Worm (Caenorhabditis elegans) whole organism, L4 larva: Measurements from ENCODE around the gene hot-4.

Experiments used
- D1046.2 ChIP-seq: fragments of 200-800 bp; sonication (Bioruptor generic); IDR thresholded peaks from 2 replicates; pipeline ENCODE4 v1.3.6; 2022; ENCODE audit warnings: missing genetic modification characterization, missing compliant biosample characterization
- F10B5.3 ChIP-seq: sonication (generic microtip); optimal IDR thresholded peaks from 2 replicates; lab custom pipeline; 2016; ENCODE audit warnings: mild to moderate bottlenecking, missing genetic modification characterization, missing compliant biosample characterization
- F44E2.7 ChIP-seq: fragments of 200-800 bp; sonication (Bioruptor generic); IDR thresholded peaks from 2 replicates; pipeline ENCODE4 v2.1.2; 2022; ENCODE audit warnings: missing genetic modification characterization, missing compliant biosample characterization
- T26A8.4 ChIP-seq: fragments of 200-800 bp; sonication (Bioruptor generic); IDR thresholded peaks from 2 replicates; pipeline ENCODE4 v1.3.6; 2022; ENCODE audit warnings: missing genetic modification characterization, missing compliant biosample characterization
- Y105C5A.15 ChIP-seq: fragments of 200-800 bp; sonication (Bioruptor generic); IDR thresholded peaks from 2 replicates; pipeline ENCODE4 v1.3.6; 2022; ENCODE audit warnings: missing genetic modification characterization, missing compliant biosample characterization
- Y5F2A.4 ChIP-seq: fragments of 200-800 bp; sonication (Bioruptor generic); optimal IDR thresholded peaks from 2 replicates; lab custom pipeline; 2018; ENCODE audit warnings: mild to moderate bottlenecking, missing genetic modification characterization, missing compliant biosample characterization
- ZK337.2 ChIP-seq: fragments of 200-800 bp; sonication (Bioruptor generic); IDR thresholded peaks from 2 replicates; pipeline ENCODE4 v1.3.6; 2022; ENCODE audit warnings: missing genetic modification reagents, missing genetic modification characterization, missing compliant biosample characterization
- aly-2 ChIP-seq: sonication (generic microtip); optimal IDR thresholded peaks from 2 replicates; lab custom pipeline; 2018; ENCODE audit warnings: missing biosample characterization, missing genetic modification characterization
- attf-4 ChIP-seq: sonication (generic microtip); optimal IDR thresholded peaks from 3 replicates; lab custom pipeline; 2017; ENCODE audit warnings: missing biosample characterization, missing genetic modification characterization
- ceh-20 ChIP-seq: fragments of 200-800 bp; sonication (Bioruptor generic); IDR thresholded peaks from 2 replicates; pipeline ENCODE4 v1.3.6; 2022; ENCODE audit warnings: missing genetic modification reagents, missing genetic modification characterization, missing compliant biosample characterization
- ceh-28 ChIP-seq: fragments of 150-350 bp; optimal IDR thresholded peaks from 2 replicates; lab custom pipeline; 2014; ENCODE audit warnings: missing biosample characterization, missing genetic modification reagents, missing genetic modification characterization
- ceh-44 ChIP-seq: fragments of 200-800 bp; sonication (Bioruptor generic); IDR thresholded peaks from 2 replicates; pipeline ENCODE4 v1.3.6; 2022; ENCODE audit warnings: missing genetic modification reagents, missing genetic modification characterization, missing compliant biosample characterization
- ces-1 ChIP-seq: fragments of 150-350 bp; sonication (generic microtip); optimal IDR thresholded peaks from 4 replicates; lab custom pipeline; 2014; ENCODE audit warnings: missing biosample characterization, missing genetic modification reagents, missing genetic modification characterization
- cey-2 ChIP-seq: sonication (generic microtip); optimal IDR thresholded peaks from 3 replicates; lab custom pipeline; 2017; ENCODE audit warnings: missing genetic modification characterization, mild to moderate bottlenecking, missing compliant biosample characterization, antibody characterized with exemption, borderline replicate concordance; ENCODE audit not compliant: insufficient read depth
- ctbp-1 ChIP-seq: fragments of 200-800 bp; sonication (Bioruptor generic); IDR thresholded peaks from 2 replicates; pipeline ENCODE4 v1.3.6; 2022; ENCODE audit warnings: missing genetic modification reagents, missing genetic modification characterization, missing compliant biosample characterization
- daf-12 ChIP-seq: fragments of 150-350 bp; optimal IDR thresholded peaks from 2 replicates; lab custom pipeline; 2014; ENCODE audit warnings: missing biosample characterization, missing genetic modification reagents, missing genetic modification characterization
- daf-8 ChIP-seq: fragments of 200-800 bp; sonication (Bioruptor generic); IDR thresholded peaks from 2 replicates; pipeline ENCODE4 v1.3.6; 2022; ENCODE audit warnings: missing genetic modification characterization, missing compliant biosample characterization
- dpl-1 ChIP-seq: fragments of 150-350 bp; optimal IDR thresholded peaks from 2 replicates; lab custom pipeline; 2014; ENCODE audit warnings: missing biosample characterization, missing genetic modification reagents, missing genetic modification characterization
- egl-43 ChIP-seq: fragments of 200-800 bp; sonication (Bioruptor generic); IDR thresholded peaks from 2 replicates; pipeline ENCODE4 v1.3.6; 2022; ENCODE audit warnings: missing genetic modification reagents, missing genetic modification characterization, missing compliant biosample characterization
- gei-8 ChIP-seq: fragments of 200-800 bp; sonication (Bioruptor generic); optimal IDR thresholded peaks from 2 replicates; lab custom pipeline; 2018; ENCODE audit warnings: mild to moderate bottlenecking, missing genetic modification characterization, missing compliant biosample characterization
- hif-1 ChIP-seq, 2 experiments: sonication (generic microtip); optimal IDR thresholded peaks; 2 replicates each; lab custom pipeline; 2016 to 2017; ENCODE audit warnings: missing compliant biosample characterization in 2 of 2, missing genetic modification characterization in 2 of 2, missing genetic modification reagents in 2 of 2, missing genotype in 2 of 2, mild to moderate bottlenecking in 1 of 2
- hlh-30 ChIP-seq: sonication (generic microtip); optimal IDR thresholded peaks from 2 replicates; lab custom pipeline; 2017; ENCODE audit warnings: antibody characterized with exemption, mild to moderate bottlenecking, missing genetic modification characterization, missing compliant biosample characterization; ENCODE audit not compliant: insufficient read depth
- lin-1 ChIP-seq: fragments of 200-800 bp; sonication (Bioruptor generic); IDR thresholded peaks from 2 replicates; pipeline ENCODE4 v1.3.6; 2022; ENCODE audit warnings: missing genetic modification reagents, missing genetic modification characterization, missing compliant biosample characterization
- mes-2 ChIP-seq: sonication (generic microtip); optimal IDR thresholded peaks from 2 replicates; lab custom pipeline; 2016; ENCODE audit warnings: missing genotype, mild to moderate bottlenecking, missing genetic modification characterization, missing compliant biosample characterization; ENCODE audit not compliant: poor library complexity, severe bottlenecking
- mxl-3 ChIP-seq: fragments of 200-800 bp; sonication (Bioruptor generic); optimal IDR thresholded peaks from 2 replicates; lab custom pipeline; 2018; ENCODE audit warnings: mild to moderate bottlenecking, missing genetic modification characterization, missing compliant biosample characterization
- nhr-102 ChIP-seq: sonication (generic microtip); optimal IDR thresholded peaks from 2 replicates; lab custom pipeline; 2016; ENCODE audit warnings: mild to moderate bottlenecking, missing genetic modification characterization, moderate library complexity, missing compliant biosample characterization
- nhr-237 ChIP-seq: sonication (generic microtip); optimal IDR thresholded peaks from 2 replicates; lab custom pipeline; 2017; ENCODE audit warnings: missing biosample characterization, missing genetic modification characterization
- nhr-48 ChIP-seq: sonication (generic microtip); optimal IDR thresholded peaks from 2 replicates; lab custom pipeline; 2016; ENCODE audit warnings: mild to moderate bottlenecking, missing genetic modification characterization, missing compliant biosample characterization
- nhr-6 ChIP-seq: fragments of 150-350 bp; optimal IDR thresholded peaks from 2 replicates; lab custom pipeline; 2014; ENCODE audit warnings: missing biosample characterization, missing genetic modification characterization
- nhr-77 ChIP-seq: fragments of 150-350 bp; optimal IDR thresholded peaks from 2 replicates; lab custom pipeline; 2014; ENCODE audit warnings: missing biosample characterization, missing genetic modification characterization
- pqm-1 ChIP-seq: sonication (generic microtip); optimal IDR thresholded peaks from 2 replicates; lab custom pipeline; 2017; ENCODE audit warnings: missing biosample characterization, missing genetic modification characterization
- sdz-12 ChIP-seq: fragments of 200-800 bp; sonication (Bioruptor generic); optimal IDR thresholded peaks from 2 replicates; lab custom pipeline; 2018; ENCODE audit warnings: mild to moderate bottlenecking, missing genetic modification characterization, missing compliant biosample characterization
- skn-1 ChIP-seq: fragments of 150-350 bp; optimal IDR thresholded peaks from 2 replicates; lab custom pipeline; 2014; ENCODE audit warnings: missing biosample characterization, missing genetic modification characterization
- unc-39 ChIP-seq: sonication (generic microtip); optimal IDR thresholded peaks from 2 replicates; lab custom pipeline; 2017; ENCODE audit warnings: missing biosample characterization, missing genetic modification characterization
- zag-1 ChIP-seq: fragments of 150-350 bp; optimal IDR thresholded peaks from 2 replicates; lab custom pipeline; 2014; ENCODE audit warnings: missing biosample characterization, missing genetic modification characterization
- zfp-2 ChIP-seq: sonication (generic microtip); optimal IDR thresholded peaks from 2 replicates; lab custom pipeline; 2016; ENCODE audit warnings: mild to moderate bottlenecking, missing genetic modification characterization, missing compliant biosample characterization
- ztf-11 ChIP-seq: fragments of 150-350 bp; optimal IDR thresholded peaks from 2 replicates; lab custom pipeline; 2014; ENCODE audit warnings: missing biosample characterization, missing genetic modification characterization

hot-4 gene

ce11 chrIII:6251511-6251910, 34.3 kb downstream of the hot-4 start, which contains the start of gene amdh-1:
TSS of gene amdh-1 (plus strand) at chrIII:6251811.
- TF ChIP-seq daf-12 (no peak), hif-1 (tag; optimal IDR thresholded peaks at IDR 0.05; lab: Kevin White, UChicago) (no peak), nhr-102 (tag; lab: Kevin White, UChicago) (no peak)

DNA sequence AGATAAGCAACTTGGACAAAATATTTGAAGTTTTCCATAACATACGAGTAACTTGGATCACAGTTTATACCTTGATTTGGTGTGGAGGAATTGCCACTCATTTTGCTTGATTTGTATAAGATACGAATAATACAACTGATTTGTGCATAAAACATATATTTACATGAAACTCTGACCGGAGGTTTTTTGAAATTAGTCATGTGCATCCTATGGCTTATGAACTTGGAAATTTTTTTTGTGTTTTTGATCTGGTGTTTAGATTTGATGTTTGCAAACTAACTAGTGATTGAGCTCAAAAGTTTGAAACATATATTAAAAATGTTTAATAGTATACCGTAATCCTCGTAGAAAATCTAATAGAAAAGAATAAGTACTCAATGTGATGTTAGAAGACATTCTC, 37.5 kb downstream of the hot-4 start, which contains the start of gene srg-8:
Gene srg-8, minus strand, starts transcription at position 101 of the 400 bp plus-strand sequence.
- no peak for TF ChIP-seq egl-43 (GFP tag; lab: Robert Waterston, UW)
- TF ChIP-seq Y105C5A.15 (GFP tag; lab: Robert Waterston, UW), result no peak
- TF ChIP-seq nhr-77 (tag; lab: Kevin White, UChicago), result no peak
- TF ChIP-seq Y5F2A.4 (GFP tag; lab: Kevin White, UChicago), result no peak
- no peak for TF ChIP-seq dpl-1
- TF ChIP-seq ctbp-1, result no peak
- no peak for TF ChIP-seq ZK337.2 (GFP tag; lab: Robert Waterston, UW)
- no peak for TF ChIP-seq attf-4

- TF ChIP-seq daf-8 (GFP tag; lab: Robert Waterston, UW) (no peak), mes-2 (tag; lab: Kevin White, UChicago) (no peak), nhr-48 (tag; lab: Kevin White, UChicago) (no peak), ztf-11 (no peak), skn-1 (tag; lab: Kevin White, UChicago) (no peak), nhr-6 (tag; lab: Kevin White, UChicago) (no peak), nhr-237 (no peak), cey-2 (no peak), ceh-44 (GFP tag; lab: Robert Waterston, UW) (no peak), pqm-1 (tag; lab: Kevin White, UChicago) (no peak)
- TF ChIP-seq, all 104 proteins: peak for 0
Observed at ce11 chrIII:6256675-6257074, 39.5 kb downstream of the hot-4 start, which contains the start of gene srg-9. TSS of gene srg-9 (minus strand) at chrIII:6256775.

ce11 chrIII:6258262-6258661, 41.0 kb downstream of the hot-4 start, which contains the start of gene srg-1:
TSS of gene srg-1 (minus strand) at chrIII:6258362.
- TF ChIP-seq F44E2.7, result no peak
- no peak for TF ChIP-seq mxl-3

DNA sequence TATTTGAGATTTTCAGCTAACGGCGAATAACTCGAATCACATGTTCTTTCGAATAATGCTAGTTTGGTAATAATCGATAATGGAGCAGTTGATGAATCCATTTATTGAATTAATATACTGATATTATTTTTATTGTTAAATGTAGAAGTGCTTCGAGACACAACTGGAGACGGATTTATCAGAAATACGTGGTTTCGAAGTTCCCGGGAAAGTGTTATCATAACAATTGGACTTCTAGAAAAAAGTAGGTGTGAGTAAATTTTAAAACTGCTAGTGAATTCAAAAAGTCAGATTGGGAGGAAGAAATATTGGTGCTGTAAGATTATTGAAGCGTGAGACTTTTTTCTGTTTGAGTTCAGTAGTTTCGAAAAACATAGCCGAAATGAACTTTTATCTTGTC, 42.9 kb downstream of the hot-4 start, which contains the start of gene srg-2:
Gene srg-2, minus strand, starts transcription at position 101 of the 400 bp plus-strand sequence.
- TF ChIP-seq hlh-30 (tag; lab: Kevin White, UChicago) (no peak), F10B5.3 (tag; lab: Kevin White, UChicago) (no peak)

- TF ChIP-seq ces-1 (GFP tag; lab: Kevin White, UChicago) (no peak), F44E2.7 (no peak), Y5F2A.4 (GFP tag; lab: Kevin White, UChicago) (no peak), zag-1 (tag; lab: Kevin White, UChicago) (no peak), dpl-1 (no peak), T26A8.4 (GFP tag; lab: Robert Waterston, UW) (no peak)
Observed at ce11 chrIII:6261985-6262384, 44.8 kb downstream of the hot-4 start, which contains the start of gene srg-4. TSS of gene srg-4 (minus strand) at chrIII:6262085.

ce11 chrIII:6264447-6264846, 47.2 kb downstream of the hot-4 start, which contains the start of gene srg-5:
TSS of gene srg-5 (minus strand) at chrIII:6264547.
- TF ChIP-seq aly-2 (tag; lab: Kevin White, UChicago), result no peak
- no peak for TF ChIP-seq skn-1 (tag; lab: Kevin White, UChicago)
- TF ChIP-seq lin-1 (GFP tag; lab: Robert Waterston, UW), result no peak
- TF ChIP-seq zfp-2 (tag; lab: Kevin White, UChicago), result no peak
- TF ChIP-seq ceh-20 (GFP tag; lab: Robert Waterston, UW), result no peak
- TF ChIP-seq ceh-28 (tag; lab: Kevin White, UChicago), result no peak
- TF ChIP-seq unc-39, result no peak
- TF ChIP-seq gei-8 (GFP tag; lab: Kevin White, UChicago), result no peak
- no peak for TF ChIP-seq sdz-12
- TF ChIP-seq cey-2, result no peak
- TF ChIP-seq D1046.2 (GFP tag; lab: Robert Waterston, UW), result no peak
